Worm (Caenorhabditis elegans): Measurements from ENCODE around the gene K08H2.10.

The K08H2.10 gene

ce11 chrX:13246668-13247358, 10.8 kb upstream of the K08H2.10 start:
- TF ChIP-seq unc-42 (tag; optimal IDR thresholded peaks at IDR 0.05) (peak; percentile 97), elt-4 (tag; optimal IDR thresholded peaks at IDR 0.05) (no peak), C38D4.7 (GFP tag; optimal IDR thresholded peaks at IDR 0.05) (no peak), pha-2 (tag; optimal IDR thresholded peaks at IDR 0.05) (no peak)

- no peak for TF ChIP-seq elt-4 (tag; optimal IDR thresholded peaks at IDR 0.05)
- no peak for TF ChIP-seq dve-1 (tag; optimal IDR thresholded peaks at IDR 0.05)
- no peak for TF ChIP-seq mec-3 (tag; optimal IDR thresholded peaks at IDR 0.05; ENCODE audit: borderline replicate concordance)
- TF ChIP-seq hlh-13 (GFP tag; optimal IDR thresholded peaks at IDR 0.05): no peak
- no peak for TF ChIP-seq ceh-34 (tag; optimal IDR thresholded peaks at IDR 0.05)
- no peak for TF ChIP-seq ets-4 (tag; optimal IDR thresholded peaks at IDR 0.05)
- no peak for TF ChIP-seq ceh-45 (GFP tag; IDR thresholded peaks at IDR 0.05)
- TF ChIP-seq ceh-14 (tag; optimal IDR thresholded peaks at IDR 0.05): no peak
- TF ChIP-seq eyg-1 (tag; optimal IDR thresholded peaks at IDR 0.05): no peak
- no peak for TF ChIP-seq unc-42 (tag; optimal IDR thresholded peaks at IDR 0.05)
- TF ChIP-seq lin-11 (tag; optimal IDR thresholded peaks at IDR 0.05): no peak
- TF ChIP-seq hlh-6 (tag; optimal IDR thresholded peaks at IDR 0.05): no peak
Observed at ce11 chrX:13247614-13248013, 10.0 kb upstream of the K08H2.10 start.

ce11 chrX:13248265-13248664, 9.3 kb upstream of the K08H2.10 start, which contains the start of gene K08H2.7:
Gene K08H2.7, minus strand, starts transcription at chrX:13248437.
- TF ChIP-seq sox-2 (GFP tag; IDR thresholded peaks at IDR 0.05) (no peak), ceh-19 (GFP tag; optimal IDR thresholded peaks at IDR 0.05) (no peak), elt-2 (tag; optimal IDR thresholded peaks at IDR 0.05) (no peak), ztf-16 (tag; optimal IDR thresholded peaks at IDR 0.05) (no peak), pha-4 (tag; optimal IDR thresholded peaks at IDR 0.05) (no peak), T23F11.4 (GFP tag; optimal IDR thresholded peaks at IDR 0.05) (no peak), odd-2 (tag; optimal IDR thresholded peaks at IDR 0.05) (no peak), eyg-1 (tag; optimal IDR thresholded peaks at IDR 0.05) (no peak), F13H6.1 (tag; optimal IDR thresholded peaks at IDR 0.05) (no peak), sox-4 (tag; optimal IDR thresholded peaks at IDR 0.05) (no peak), ets-4 (tag; optimal IDR thresholded peaks at IDR 0.05) (no peak), pros-1 (tag; optimal IDR thresholded peaks at IDR 0.05) (no peak), unc-86 (tag; optimal IDR thresholded peaks at IDR 0.05) (no peak), tbx-7 (tag; optimal IDR thresholded peaks at IDR 0.05) (no peak)

- TF ChIP-seq gmeb-2 (tag; optimal IDR thresholded peaks at IDR 0.05) (no peak), C08G9.2 (tag; optimal IDR thresholded peaks at IDR 0.05) (no peak), syd-9 (tag; optimal IDR thresholded peaks at IDR 0.05) (no peak), ets-4 (tag; optimal IDR thresholded peaks at IDR 0.05) (no peak)
Observed at ce11 chrX:13249102-13249501, 8.5 kb upstream of the K08H2.10 start.

- TF ChIP-seq lin-11 (tag; optimal IDR thresholded peaks at IDR 0.05): no peak
- no peak for TF ChIP-seq ama-1 (optimal IDR thresholded peaks at IDR 0.05)
Observed at ce11 chrX:13250163-13250562, 7.4 kb upstream of the K08H2.10 start.

- TF ChIP-seq ttx-3 (tag; optimal IDR thresholded peaks at IDR 0.05): no peak
- no peak for TF ChIP-seq syd-9 (tag; optimal IDR thresholded peaks at IDR 0.05)
- no peak for TF ChIP-seq ama-1 (optimal IDR thresholded peaks at IDR 0.05)
- no peak for TF ChIP-seq K02D7.2 (tag; optimal IDR thresholded peaks at IDR 0.05)
- peak; percentile 17 for TF ChIP-seq hlh-6 (tag; optimal IDR thresholded peaks at IDR 0.05)
- TF ChIP-seq ets-4 (tag; optimal IDR thresholded peaks at IDR 0.05): peak; percentile 7
- peak; percentile 51 for TF ChIP-seq rnt-1 (tag; optimal IDR thresholded peaks at IDR 0.05)
- no peak for TF ChIP-seq nhr-11 (tag; optimal IDR thresholded peaks at IDR 0.05)
- no peak for TF ChIP-seq eyg-1 (tag; optimal IDR thresholded peaks at IDR 0.05)
- TF ChIP-seq fkh-6 (tag; optimal IDR thresholded peaks at IDR 0.05): peak; percentile 13
- TF ChIP-seq pros-1 (tag; optimal IDR thresholded peaks at IDR 0.05): no peak
- TF ChIP-seq nfya-1 (tag; optimal IDR thresholded peaks at IDR 0.05): peak; percentile 70
- peak; percentile 10 for TF ChIP-seq dve-1 (tag; optimal IDR thresholded peaks at IDR 0.05)
- TF ChIP-seq pha-4 (tag; optimal IDR thresholded peaks at IDR 0.05): no peak
- TF ChIP-seq hlh-13 (GFP tag; optimal IDR thresholded peaks at IDR 0.05): no peak
- TF ChIP-seq ceh-18 (tag; optimal IDR thresholded peaks at IDR 0.05): peak; percentile 50
- peak; percentile 14 for TF ChIP-seq ceh-2 (tag; optimal IDR thresholded peaks at IDR 0.05)
- TF ChIP-seq pag-3 (tag; optimal IDR thresholded peaks at IDR 0.05; ENCODE audit: borderline replicate concordance): no peak
- peak; percentile 19 for TF ChIP-seq ceh-48 (tag; optimal IDR thresholded peaks at IDR 0.05)
- no peak for TF ChIP-seq T23F11.4 (GFP tag; optimal IDR thresholded peaks at IDR 0.05)
- TF ChIP-seq ceh-34 (tag; optimal IDR thresholded peaks at IDR 0.05): peak; percentile 61
- no peak for TF ChIP-seq ceh-24 (tag; optimal IDR thresholded peaks at IDR 0.05)
Observed at ce11 chrX:13251354-13251843, 6.2 kb upstream of the K08H2.10 start.
